Fruit fly (Drosophila melanogaster): ENCODE results near the gene CG2260.

- TF ChIP-seq CG3163 (GFP tag; optimal IDR thresholded peaks at IDR 0.05) (no peak), Lhr (GFP tag; optimal IDR thresholded peaks at IDR 0.05) (no peak), Awh (GFP tag; IDR thresholded peaks at IDR 0.05) (no peak), CG15601 (tag; optimal IDR thresholded peaks at IDR 0.05) (no peak), peb (GFP tag; IDR thresholded peaks at IDR 0.05) (no peak), hb (GFP tag; IDR thresholded peaks at IDR 0.05; ENCODE audit: partially characterized antibody) (no peak), CG7963 (GFP tag; IDR thresholded peaks at IDR 0.05; ENCODE audit: partially characterized antibody) (no peak)
These were observed at the start of gene CG2260 for dm6 chrX:8120939-8121338.

Measured in whole organism, embryonic.